Fruit fly (Drosophila melanogaster) whole organism: ENCODE data around the gene CG7778.

Experiments
- CG8478 ChIP-seq: fragments of >200 bp; optimal IDR thresholded peaks from 2 replicates; lab custom pipeline; 2018; ENCODE audit warnings: inconsistent platforms
- Dll ChIP-seq: fragments of >200 bp; optimal IDR thresholded peaks from 2 replicates; lab custom pipeline; 2017
- EcR ChIP-seq, 2 experiments: fragments of >200 bp; optimal IDR thresholded peaks; 2 replicates each; lab custom pipeline; 2017; ENCODE audit warnings: missing biosample characterization in 2 of 2, missing genetic modification characterization in 2 of 2, missing genetic modification reagents in 2 of 2
- pan ChIP-seq: fragments of >200 bp; optimal IDR thresholded peaks from 2 replicates; lab custom pipeline; 2017
- psq ChIP-seq: fragments of >200 bp; optimal IDR thresholded peaks from 2 replicates; lab custom pipeline; 2017
- usp ChIP-seq: fragments of >200 bp; optimal IDR thresholded peaks from 2 replicates; lab custom pipeline; 2017; ENCODE audit warnings: missing biosample characterization, missing genetic modification characterization, mixed read lengths

The CG7778 gene

dm6 chr2L:8319858-8320525, 26.4 kb upstream of the CG7778 start, which contains the start of the genes mtsh and strat:
Gene mtsh (minus strand): TSS chr2L:8319908.
Gene strat (plus strand): TSS chr2L:8320328.
- no peak for TF ChIP-seq psq (lab: Kevin White, UChicago)
- TF ChIP-seq usp (GFP tag; lab: Kevin White, UChicago): no peak
- no peak for TF ChIP-seq Dll (lab: Kevin White, UChicago)
- no peak for TF ChIP-seq pan (lab: Kevin White, UChicago)
- no peak for TF ChIP-seq EcR (GFP tag; optimal IDR thresholded peaks at IDR 0.05; lab: Kevin White, UChicago)
- no peak for TF ChIP-seq CG8478 (lab: Kevin White, UChicago)

- no peak for TF ChIP-seq psq (lab: Kevin White, UChicago)
- no peak for TF ChIP-seq usp (GFP tag; lab: Kevin White, UChicago)
- no peak for TF ChIP-seq EcR (GFP tag; optimal IDR thresholded peaks at IDR 0.05; lab: Kevin White, UChicago)
- no peak for TF ChIP-seq Dll (lab: Kevin White, UChicago)
- TF ChIP-seq CG8478 (lab: Kevin White, UChicago): no peak
- TF ChIP-seq pan (lab: Kevin White, UChicago): no peak
Measured at dm6 chr2L:8325150-8325549, 21.3 kb upstream of the CG7778 start, which contains the start of gene CG7781. Gene CG7781 (minus strand): TSS chr2L:8325409.

dm6 chr2L:8326414-8327271, 19.8 kb upstream of the CG7778 start:
- no peak for TF ChIP-seq psq (lab: Kevin White, UChicago)
- no peak for TF ChIP-seq pan (lab: Kevin White, UChicago)
- TF ChIP-seq EcR (GFP tag; optimal IDR thresholded peaks at IDR 0.05; lab: Kevin White, UChicago): no peak
- TF ChIP-seq usp (GFP tag; lab: Kevin White, UChicago): no peak
- no peak for TF ChIP-seq CG8478 (lab: Kevin White, UChicago)
- TF ChIP-seq Dll (lab: Kevin White, UChicago): no peak

dm6 chr2L:8327272-8327555, 19.2 kb upstream of the CG7778 start, which contains the start of gene CG14275:
Gene CG14275 (plus strand): TSS chr2L:8327456.
- TF ChIP-seq psq (lab: Kevin White, UChicago): no peak

dm6 chr2L:8327783-8328327, 18.6 kb upstream of the CG7778 start:
- TF ChIP-seq EcR (GFP tag; optimal IDR thresholded peaks at IDR 0.05; lab: Kevin White, UChicago): no peak
- no peak for TF ChIP-seq psq (lab: Kevin White, UChicago)
- no peak for TF ChIP-seq usp (GFP tag; lab: Kevin White, UChicago)
- TF ChIP-seq pan (lab: Kevin White, UChicago): no peak
- no peak for TF ChIP-seq Dll (lab: Kevin White, UChicago)
- TF ChIP-seq CG8478 (lab: Kevin White, UChicago): no peak

- no peak for TF ChIP-seq Dll (lab: Kevin White, UChicago)
- TF ChIP-seq usp (GFP tag; lab: Kevin White, UChicago): no peak
- no peak for TF ChIP-seq pan (lab: Kevin White, UChicago)
- no peak for TF ChIP-seq psq (lab: Kevin White, UChicago)
- no peak for TF ChIP-seq CG8478 (lab: Kevin White, UChicago)
- no peak for TF ChIP-seq EcR (GFP tag; optimal IDR thresholded peaks at IDR 0.05; lab: Kevin White, UChicago)
Measured at dm6 chr2L:8328526-8329097, 17.8 kb upstream of the CG7778 start.

dm6 chr2L:8333185-8333584, 13.2 kb upstream of the CG7778 start:
- TF ChIP-seq Dll (lab: Kevin White, UChicago) (no peak), CG8478 (lab: Kevin White, UChicago) (no peak), pan (lab: Kevin White, UChicago) (no peak), psq (lab: Kevin White, UChicago) (no peak), EcR (GFP tag; optimal IDR thresholded peaks at IDR 0.05; lab: Kevin White, UChicago) (no peak), usp (GFP tag; lab: Kevin White, UChicago) (no peak)

dm6 chr2L:8333624-8334023, 12.8 kb upstream of the CG7778 start:
- no peak for TF ChIP-seq psq (lab: Kevin White, UChicago)
- TF ChIP-seq usp (GFP tag; lab: Kevin White, UChicago): no peak

dm6 chr2L:8334705-8335104, 11.7 kb upstream of the CG7778 start:
- TF ChIP-seq EcR (GFP tag; optimal IDR thresholded peaks at IDR 0.05; lab: Kevin White, UChicago): no peak
- no peak for TF ChIP-seq CG8478 (lab: Kevin White, UChicago)
- TF ChIP-seq usp (GFP tag; lab: Kevin White, UChicago): no peak
- no peak for TF ChIP-seq psq (lab: Kevin White, UChicago)
- TF ChIP-seq pan (lab: Kevin White, UChicago): no peak
- no peak for TF ChIP-seq Dll (lab: Kevin White, UChicago)

- TF ChIP-seq CG8478 (lab: Kevin White, UChicago) (no peak), usp (GFP tag; lab: Kevin White, UChicago) (no peak), psq (lab: Kevin White, UChicago) (no peak), EcR (GFP tag; optimal IDR thresholded peaks at IDR 0.05; lab: Kevin White, UChicago) (no peak), pan (lab: Kevin White, UChicago) (no peak), Dll (lab: Kevin White, UChicago) (no peak)
Measured at dm6 chr2L:8338039-8338438, 8.4 kb upstream of the CG7778 start, which contains the start of gene witty. Gene witty (plus strand): TSS chr2L:8338287.
